Worm (Caenorhabditis elegans) whole organism, L3 larva: Measurements from ENCODE around the gene vglu-3.

Source experiments
- ama-1 ChIP-seq: fragments of 150-350 bp; optimal IDR thresholded peaks from 2 replicates; lab custom pipeline; 2018
- ceh-9 ChIP-seq: sonication (generic microtip); optimal IDR thresholded peaks from 2 replicates; lab custom pipeline; 2018; ENCODE audit warnings: missing biosample characterization, missing genetic modification characterization
- fkh-10 ChIP-seq: sonication (generic microtip); optimal IDR thresholded peaks from 2 replicates; lab custom pipeline; 2017; ENCODE audit warnings: missing biosample characterization, missing genetic modification reagents, missing genetic modification characterization
- nhr-12 ChIP-seq: fragments of 150-350 bp; optimal IDR thresholded peaks from 2 replicates; lab custom pipeline; 2014; ENCODE audit warnings: missing biosample characterization, missing genetic modification characterization
- nhr-76 ChIP-seq: fragments of 150-350 bp; sonication (generic microtip); optimal IDR thresholded peaks from 5 replicates; lab custom pipeline; 2014; ENCODE audit warnings: missing biosample characterization, missing genetic modification characterization
- nhr-77 ChIP-seq: fragments of 150-350 bp; optimal IDR thresholded peaks from 2 replicates; lab custom pipeline; 2014; ENCODE audit warnings: missing biosample characterization, missing genetic modification characterization
- unc-62 ChIP-seq: fragments of 150-350 bp; sonication (generic microtip); optimal IDR thresholded peaks from 4 replicates; lab custom pipeline; 2014; ENCODE audit warnings: missing biosample characterization, missing genetic modification reagents, missing genetic modification characterization
- ztf-11 ChIP-seq: fragments of 150-350 bp; optimal IDR thresholded peaks from 2 replicates; lab custom pipeline; 2014; ENCODE audit warnings: missing biosample characterization, missing genetic modification characterization

DNA sequence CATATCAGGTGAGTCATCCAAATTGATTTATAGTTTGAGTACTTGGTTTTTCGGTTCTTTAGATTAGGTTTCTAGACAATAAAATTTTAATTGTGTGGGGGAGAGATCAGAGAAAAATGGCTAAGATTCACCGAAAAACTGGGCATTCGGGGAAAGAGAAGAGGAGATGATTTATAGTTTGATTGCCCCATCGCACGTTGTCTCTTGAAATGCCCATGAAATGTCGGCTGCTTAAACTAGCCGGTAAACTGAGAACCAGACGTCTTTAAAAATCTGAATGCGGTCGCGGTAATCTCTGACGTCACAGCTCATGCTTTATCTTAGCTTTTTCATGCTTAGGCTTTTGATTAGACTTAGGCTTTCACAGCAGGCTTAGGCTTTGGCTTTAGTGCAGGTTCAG, 3.3 kb upstream of the vglu-3 start:
- TF ChIP-seq ztf-11 (tag; lab: Kevin White, UChicago) (no peak), nhr-12 (no peak), fkh-10 (GFP tag; lab: Kevin White, UChicago) (no peak), nhr-77 (tag; lab: Kevin White, UChicago) (no peak), unc-62 (GFP tag; lab: Kevin White, UChicago) (no peak), ceh-9 (tag; lab: Kevin White, UChicago) (no peak), ama-1 (no peak), nhr-76 (tag; lab: Kevin White, UChicago) (no peak)
